Worm (Caenorhabditis elegans) whole organism, L2 larva: ENCODE measurements around the gene F20A1.6.

Experiments
- ZK546.5 ChIP-seq: sonication (generic microtip); optimal IDR thresholded peaks from 2 replicates; lab custom pipeline; 2017; ENCODE audit warnings: missing biosample characterization, missing genetic modification characterization
- alr-1 ChIP-seq: fragments of 150-350 bp; optimal IDR thresholded peaks from 2 replicates; lab custom pipeline; 2014; ENCODE audit warnings: missing biosample characterization, missing genetic modification characterization
- blmp-1 ChIP-seq: sonication (generic microtip); optimal IDR thresholded peaks from 2 replicates; lab custom pipeline; 2017; ENCODE audit warnings: missing genetic modification characterization, mild to moderate bottlenecking, missing compliant biosample characterization, antibody characterized with exemption, moderate library complexity; ENCODE audit not compliant: insufficient read depth
- fos-1 ChIP-seq: fragments of 150-350 bp; optimal IDR thresholded peaks from 2 replicates; lab custom pipeline; 2014; ENCODE audit warnings: missing biosample characterization, missing genetic modification characterization
- mdl-1 ChIP-seq, 2 experiments: fragments of 150-350 bp in 1 of 2; sonication (generic microtip) in 1 of 2; optimal IDR thresholded peaks; 2 replicates each; lab custom pipeline; 2017; ENCODE audit warnings: missing biosample characterization in 2 of 2, missing genetic modification characterization in 2 of 2
- nhr-11 ChIP-seq: fragments of 150-350 bp; optimal IDR thresholded peaks from 2 replicates; lab custom pipeline; 2014; ENCODE audit warnings: missing biosample characterization, missing genetic modification characterization
- nhr-129 ChIP-seq: fragments of 150-350 bp; optimal IDR thresholded peaks from 2 replicates; lab custom pipeline; 2014; ENCODE audit warnings: missing biosample characterization, missing genetic modification characterization
- nhr-237 ChIP-seq: fragments of 150-350 bp; optimal IDR thresholded peaks from 2 replicates; lab custom pipeline; 2014; ENCODE audit warnings: missing biosample characterization, missing genetic modification characterization
- unc-62 ChIP-seq: fragments of 150-350 bp; optimal IDR thresholded peaks from 2 replicates; lab custom pipeline; 2014; ENCODE audit warnings: missing biosample characterization, missing genetic modification reagents, missing genetic modification characterization
- ztf-11 ChIP-seq: sonication (generic microtip); optimal IDR thresholded peaks from 2 replicates; lab custom pipeline; 2017; ENCODE audit warnings: missing biosample characterization, missing genetic modification characterization

ce11 chrV:6982813-6983212 lies 44.1 kb downstream of the F20A1.6 start, which contains the start of gene nhr-161:
- TF ChIP-seq ZK546.5 (tag; lab: Kevin White, UChicago) (no peak), nhr-237 (tag; lab: Kevin White, UChicago) (no peak), nhr-129 (tag; lab: Kevin White, UChicago) (no peak), mdl-1 (tag; optimal IDR thresholded peaks at IDR 0.05; lab: Kevin White, UChicago) (no peak), blmp-1 (no peak), nhr-11 (tag; lab: Kevin White, UChicago) (no peak), ztf-11 (tag; lab: Kevin White, UChicago) (no peak), alr-1 (tag; lab: Kevin White, UChicago) (no peak), fos-1 (no peak), unc-62 (GFP tag; lab: Kevin White, UChicago) (no peak)
